Fruit fly (Drosophila melanogaster) whole organism, embryonic: ENCODE measurements around the gene CG32551.

ENCODE experiments used
- Adf1 ChIP-seq: fragments of 200-800 bp; sonication (Bioruptor generic); IDR thresholded peaks from 2 replicates; pipeline ENCODE4 v1.3.6; 2022; ENCODE audit warnings: missing biosample characterization, missing genetic modification characterization
- Atf3 ChIP-seq: fragments of 200-800 bp; sonication (Bioruptor generic); optimal IDR thresholded peaks from 3 replicates; lab custom pipeline; 2016; ENCODE audit warnings: missing biosample characterization, missing genetic modification characterization
- Awh ChIP-seq: fragments of 200-800 bp; sonication (Bioruptor generic); IDR thresholded peaks from 2 replicates; pipeline ENCODE4, ENCODE4 v1.3.6; 2022; ENCODE audit warnings: missing biosample characterization, missing genetic modification characterization
- Bdp1 ChIP-seq: fragments of 200-800 bp; sonication (Bioruptor generic); optimal IDR thresholded peaks from 3 replicates; lab custom pipeline; 2016; ENCODE audit warnings: missing biosample characterization, missing genetic modification characterization
- Blimp-1 ChIP-seq: fragments of 200-800 bp; sonication (Bioruptor generic); optimal IDR thresholded peaks from 3 replicates; lab custom pipeline; 2018; ENCODE audit warnings: missing biosample characterization, missing genetic modification characterization, mild to moderate bottlenecking, moderate library complexity, missing genetic modification reagents
- CG10274 ChIP-seq: fragments of 200-800 bp; sonication (Bioruptor generic); optimal IDR thresholded peaks from 3 replicates; lab custom pipeline; 2017; ENCODE audit warnings: missing biosample characterization, mild to moderate bottlenecking, missing genetic modification characterization
- CG11085 ChIP-seq: fragments of 200-800 bp; sonication (Bioruptor generic); IDR thresholded peaks from 2 replicates; pipeline ENCODE4 v1.3.6; 2022; ENCODE audit warnings: missing biosample characterization, missing genetic modification characterization
- CG12071 ChIP-seq: fragments of 200-800 bp; sonication (Bioruptor generic); optimal IDR thresholded peaks from 3 replicates; lab custom pipeline; 2018; ENCODE audit warnings: missing biosample characterization, mild to moderate bottlenecking, missing genetic modification characterization
- CG13287 ChIP-seq: fragments of 200-800 bp; sonication (Bioruptor generic); IDR thresholded peaks from 2 replicates; pipeline ENCODE4 v1.3.6; 2022; ENCODE audit warnings: missing biosample characterization, missing genetic modification characterization; ENCODE audit not compliant: partially characterized antibody
- CG13296 ChIP-seq: fragments of 200-800 bp; sonication (Bioruptor generic); optimal IDR thresholded peaks from 3 replicates; lab custom pipeline; 2018; ENCODE audit warnings: missing biosample characterization, mild to moderate bottlenecking, missing genetic modification characterization
- CG15073 ChIP-seq: fragments of 200-800 bp; sonication (Bioruptor generic); optimal IDR thresholded peaks from 2 replicates; lab custom pipeline; 2016; ENCODE audit warnings: missing biosample characterization, missing genetic modification characterization
- CG15269 ChIP-seq: fragments of 200-800 bp; sonication (Bioruptor generic); optimal IDR thresholded peaks from 2 replicates; lab custom pipeline; 2018; ENCODE audit warnings: missing biosample characterization, mild to moderate bottlenecking, missing genetic modification characterization, moderate library complexity
- CG18599 ChIP-seq: fragments of 200-800 bp; sonication (Bioruptor generic); optimal IDR thresholded peaks from 3 replicates; lab custom pipeline; 2017; ENCODE audit warnings: missing biosample characterization, missing genetic modification characterization, mild to moderate bottlenecking, moderate library complexity, missing genetic modification reagents
- CG18764 ChIP-seq: fragments of 200-800 bp; sonication (Bioruptor generic); optimal IDR thresholded peaks from 3 replicates; lab custom pipeline; 2016; ENCODE audit warnings: missing biosample characterization, missing genetic modification characterization
- CG3726 ChIP-seq: fragments of 200-800 bp; sonication (Bioruptor generic); IDR thresholded peaks from 3 replicates; pipeline ENCODE4, ENCODE4 v1.3.6; 2022; ENCODE audit warnings: missing biosample characterization, missing genetic modification characterization
- CG4404 ChIP-seq: fragments of 200-800 bp; sonication (Bioruptor generic); IDR thresholded peaks from 2 replicates; pipeline ENCODE4 v1.3.6; 2022; ENCODE audit warnings: missing biosample characterization, missing genetic modification characterization
- CG6689 ChIP-seq: fragments of 200-800 bp; sonication (Bioruptor generic); IDR thresholded peaks from 2 replicates; pipeline ENCODE4 v1.3.6; 2022; ENCODE audit warnings: missing biosample characterization, missing genetic modification characterization
- CG8924 ChIP-seq: fragments of 200-800 bp; optimal IDR thresholded peaks from 3 replicates; lab custom pipeline; 2019; ENCODE audit warnings: missing biosample characterization, mild to moderate bottlenecking, missing genetic modification characterization, moderate library complexity
- CG9876 ChIP-seq: fragments of 200-800 bp; sonication (Bioruptor generic); optimal IDR thresholded peaks from 2 replicates; lab custom pipeline; 2016; ENCODE audit warnings: missing biosample characterization, missing genetic modification characterization
- CG9932 ChIP-seq: fragments of 200-800 bp; sonication (Bioruptor generic); IDR thresholded peaks from 2 replicates; pipeline ENCODE4 v1.3.6; 2022; ENCODE audit warnings: missing biosample characterization, missing genetic modification characterization
- Dip2 ChIP-seq: fragments of 200-800 bp; sonication (Bioruptor generic); IDR thresholded peaks from 2 replicates; pipeline ENCODE4 v1.3.6; 2022; ENCODE audit warnings: missing biosample characterization, missing genetic modification characterization
- Dip3 ChIP-seq: fragments of 200-800 bp; sonication (Bioruptor generic); optimal IDR thresholded peaks from 3 replicates; lab custom pipeline; 2016; ENCODE audit warnings: missing biosample characterization, missing genetic modification characterization
- GATAe ChIP-seq: fragments of 200-800 bp; sonication (Bioruptor generic); conservative IDR thresholded peaks from 2 replicates; pipeline ENCODE4 v1.3.6; 2022; ENCODE audit warnings: missing biosample characterization, missing genetic modification characterization
- Lhr ChIP-seq: fragments of 200-800 bp; sonication (Bioruptor generic); optimal IDR thresholded peaks from 3 replicates; lab custom pipeline; 2017; ENCODE audit warnings: mild to moderate bottlenecking, missing biosample characterization, missing genetic modification reagents, missing genetic modification characterization
- Mad ChIP-seq: fragments of 200-800 bp; sonication (Bioruptor generic); optimal IDR thresholded peaks from 2 replicates; lab custom pipeline; 2016; ENCODE audit warnings: missing biosample characterization, missing genetic modification characterization
- Med ChIP-seq: fragments of 200-800 bp; sonication (Bioruptor generic); peaks from one replicate; lab custom pipeline; 2016; ENCODE audit warnings: missing biosample characterization, missing genetic modification characterization, mild to moderate bottlenecking, inconsistent platforms, moderate library complexity
- Neu2 ChIP-seq: fragments of 200-800 bp; sonication (Bioruptor generic); optimal IDR thresholded peaks from 3 replicates; lab custom pipeline; 2016; ENCODE audit warnings: missing biosample characterization, missing genetic modification characterization, borderline replicate concordance
- Nf-YB ChIP-seq: fragments of 200-800 bp; sonication (Bioruptor generic); optimal IDR thresholded peaks from 3 replicates; lab custom pipeline; 2019; ENCODE audit warnings: missing biosample characterization, mild to moderate bottlenecking, missing genetic modification characterization, moderate library complexity
- Opbp ChIP-seq: fragments of 200-800 bp; sonication (Bioruptor generic); IDR thresholded peaks from 3 replicates; pipeline ENCODE4 v1.3.6; 2022; ENCODE audit warnings: missing biosample characterization, missing genetic modification characterization; ENCODE audit not compliant: partially characterized antibody
- Ptx1 ChIP-seq: fragments of 200-800 bp; sonication (Bioruptor generic); IDR thresholded peaks from 2 replicates; pipeline ENCODE4 v1.3.6; 2022; ENCODE audit warnings: missing biosample characterization, missing genetic modification characterization
- Side ChIP-seq: fragments of 200-800 bp; sonication (Bioruptor generic); optimal IDR thresholded peaks from 2 replicates; lab custom pipeline; 2016; ENCODE audit warnings: missing biosample characterization, missing genetic modification characterization
- aop ChIP-seq: fragments of 200-800 bp; sonication (Bioruptor generic); IDR thresholded peaks from 2 replicates; pipeline ENCODE4 v1.3.6; 2022; ENCODE audit warnings: missing biosample characterization, missing genetic modification characterization
- corto ChIP-seq: fragments of 200-800 bp; sonication (Bioruptor generic); optimal IDR thresholded peaks from 2 replicates; lab custom pipeline; 2016; ENCODE audit warnings: missing biosample characterization, mild to moderate bottlenecking, missing genetic modification characterization, moderate library complexity
- crp ChIP-seq, 2 experiments: fragments of 200-800 bp; sonication (Bioruptor generic); optimal IDR thresholded peaks; 2 replicates in 1 of 2; 3 replicates in 1 of 2; lab custom pipeline; 2017; ENCODE audit warnings: missing biosample characterization in 2 of 2, missing genetic modification characterization in 2 of 2, mild to moderate bottlenecking in 1 of 2, moderate library complexity in 1 of 2
- dimm ChIP-seq: fragments of 200-800 bp; sonication (Bioruptor generic); IDR thresholded peaks from 2 replicates; pipeline ENCODE4 v1.3.6; 2022; ENCODE audit warnings: missing biosample characterization, missing genetic modification characterization
- ftz-f1 ChIP-seq: fragments of 200-800 bp; sonication (Bioruptor generic); optimal IDR thresholded peaks from 2 replicates; lab custom pipeline; 2016; ENCODE audit warnings: missing biosample characterization, missing genetic modification characterization
- gsb-n ChIP-seq: fragments of 200-800 bp; sonication (Bioruptor generic); optimal IDR thresholded peaks from 3 replicates; lab custom pipeline; 2018; ENCODE audit warnings: missing biosample characterization, mild to moderate bottlenecking, missing genetic modification characterization
- oc ChIP-seq: fragments of 200-800 bp; sonication (Bioruptor generic); optimal IDR thresholded peaks from 2 replicates; lab custom pipeline; 2018; ENCODE audit warnings: missing biosample characterization, mild to moderate bottlenecking, missing genetic modification characterization, moderate library complexity
- prd ChIP-seq, 3 experiments: fragments of >200 bp in 2 of 3; fragments of 200-800 bp in 1 of 3; sonication (Bioruptor generic) in 1 of 3; optimal IDR thresholded peaks in 2 of 3; IDR thresholded peaks in 1 of 3; 2 replicates in 2 of 3; 3 replicates in 1 of 3; pipeline versions ENCODE4 v1.3.6 to Lab custom; 2017 to 2022; ENCODE audit warnings: missing biosample characterization in 1 of 3, missing genetic modification characterization in 1 of 3
- repo ChIP-seq: fragments of 200-800 bp; sonication (Bioruptor generic); optimal IDR thresholded peaks from 2 replicates; lab custom pipeline; 2016; ENCODE audit warnings: missing biosample characterization, missing genetic modification characterization
- sens-2 ChIP-seq: fragments of 200-800 bp; sonication (Bioruptor generic); IDR thresholded peaks from 2 replicates; pipeline ENCODE4 v1.3.6; 2022; ENCODE audit warnings: missing biosample characterization, missing genetic modification characterization
- sna ChIP-seq: fragments of 200-800 bp; sonication (Bioruptor generic); IDR thresholded peaks from 2 replicates; pipeline ENCODE4 v1.3.6; 2022; ENCODE audit warnings: missing biosample characterization, missing genetic modification characterization; ENCODE audit not compliant: partially characterized antibody
- sr ChIP-seq: fragments of 200-800 bp; sonication (Bioruptor generic); IDR thresholded peaks from 3 replicates; pipeline ENCODE4 v1.3.6; 2022; ENCODE audit warnings: missing biosample characterization, missing genetic modification characterization
- stwl ChIP-seq: fragments of 200-800 bp; sonication (Bioruptor generic); optimal IDR thresholded peaks from 3 replicates; lab custom pipeline; 2018; ENCODE audit warnings: missing biosample characterization, mild to moderate bottlenecking, missing genetic modification characterization, moderate library complexity
- sug ChIP-seq: fragments of 200-800 bp; optimal IDR thresholded peaks from 2 replicates; lab custom pipeline; 2019; ENCODE audit warnings: missing biosample characterization, mild to moderate bottlenecking, missing genetic modification characterization, moderate library complexity
- tna ChIP-seq: fragments of 200-800 bp; sonication (Bioruptor generic); IDR thresholded peaks from 2 replicates; pipeline ENCODE4 v1.3.6; 2022; ENCODE audit warnings: missing biosample characterization, missing genetic modification characterization; ENCODE audit not compliant: partially characterized antibody
- vnd ChIP-seq: fragments of 200-800 bp; sonication (Bioruptor generic); IDR thresholded peaks from 3 replicates; pipeline ENCODE4 v1.3.6; 2022; ENCODE audit warnings: missing biosample characterization, missing genetic modification characterization; ENCODE audit not compliant: partially characterized antibody
- vvl ChIP-seq: fragments of 200-800 bp; sonication (Bioruptor generic); IDR thresholded peaks from 2 replicates; pipeline ENCODE4 v1.3.6; 2022; ENCODE audit warnings: missing biosample characterization, missing genetic modification characterization
- wdn ChIP-seq: fragments of 200-800 bp; sonication (Bioruptor generic); IDR thresholded peaks from 2 replicates; pipeline ENCODE4 v1.3.6; 2022; ENCODE audit warnings: missing biosample characterization, missing genetic modification characterization
- zen2 ChIP-seq: fragments of 200-800 bp; sonication (Bioruptor generic); IDR thresholded peaks from 3 replicates; pipeline ENCODE4 v1.3.6; 2022; ENCODE audit warnings: missing biosample characterization, missing genetic modification characterization; ENCODE audit not compliant: partially characterized antibody

The CG32551 gene

dm6 chrX:18404150-18404631 is 34.5 kb upstream of the CG32551 start (continued):
- TF ChIP-seq CG4404 (GFP tag; lab: Robert Waterston, UW) (no peak), oc (tag; lab: Kevin White, UChicago) (no peak), CG3726 (GFP tag; lab: Robert Waterston, UW) (no peak), stwl (tag; lab: Kevin White, UChicago) (no peak), sna (GFP tag; lab: Robert Waterston, UW) (no peak), sug (peak; percentile 18), vvl (no peak), crp (GFP tag; optimal IDR thresholded peaks at IDR 0.05; lab: Kevin White, UChicago) (peak in 1 of 2 experiments; percentile 11), vnd (GFP tag; lab: Robert Waterston, UW) (no peak), aop (GFP tag; lab: Robert Waterston, UW) (0 out of 2 replicates have a peak, but pooled peaks have one; percentile 11), sr (GFP tag; lab: Robert Waterston, UW) (no peak), Awh (peak; percentile 37; the same call in 1 of the 2 replicates), CG13287 (GFP tag; lab: Robert Waterston, UW) (peak; percentile 25; the same call in 1 of the 2 replicates), CG9932 (no peak), dimm (GFP tag; lab: Robert Waterston, UW) (no peak), Blimp-1 (GFP tag; lab: Kevin White, UChicago) (no peak), gsb-n (tag; lab: Kevin White, UChicago) (no peak), GATAe (GFP tag; lab: Robert Waterston, UW) (peak; percentile 72), wdn (GFP tag; lab: Robert Waterston, UW) (no peak), Ptx1 (no peak), CG18599 (no peak), Nf-YB (GFP tag; lab: Kevin White, UChicago) (no peak), Dip3 (GFP tag; lab: Kevin White, UChicago) (no peak), Adf1 (GFP tag; lab: Robert Waterston, UW) (peak; percentile 80; the same call in 1 of the 2 replicates), CG15269 (tag; lab: Kevin White, UChicago) (no peak), CG12071 (GFP tag; lab: Kevin White, UChicago) (no peak), CG18764 (GFP tag; lab: Kevin White, UChicago) (no peak), ftz-f1 (GFP tag; lab: Kevin White, UChicago) (peak; percentile 34), Med (GFP tag; lab: Kevin White, UChicago) (peak; percentile 22), CG10274 (GFP tag; lab: Kevin White, UChicago) (no peak), Lhr (GFP tag; lab: Kevin White, UChicago) (no peak), tna (GFP tag; lab: Robert Waterston, UW) (no peak), Mad (no peak), CG13296 (GFP tag; lab: Kevin White, UChicago) (no peak), CG9876 (no peak)

DNA sequence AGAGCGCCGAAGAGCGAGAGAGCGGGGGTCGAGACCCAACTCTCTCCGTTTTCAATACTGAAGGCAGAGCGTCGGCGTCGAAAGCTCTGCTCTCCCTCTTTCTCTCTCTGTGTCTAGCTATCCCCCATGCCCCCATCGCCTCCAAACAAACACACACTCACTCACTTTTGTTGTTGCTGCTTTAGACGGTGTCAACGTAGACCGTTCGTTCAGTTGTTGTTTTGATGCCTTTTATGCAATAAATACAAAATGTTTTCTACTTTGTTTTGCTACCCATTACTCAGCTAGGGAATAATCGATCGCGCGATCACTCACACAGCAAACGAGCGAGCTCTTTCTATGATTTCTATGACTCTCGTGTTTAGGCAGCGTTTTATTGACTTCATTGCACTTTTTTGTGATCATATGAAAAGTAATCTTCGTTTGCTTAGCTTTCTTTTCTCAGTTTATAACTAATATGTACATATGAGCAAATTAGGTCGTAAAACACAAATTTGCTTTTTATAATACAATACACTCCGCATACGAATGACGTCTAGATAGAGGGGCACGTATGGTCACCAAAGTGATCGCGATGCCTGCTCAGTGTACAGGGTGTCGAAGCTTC is 33.9 kb upstream of the CG32551 start:
- TF ChIP-seq Neu2 (GFP tag; lab: Kevin White, UChicago) (no peak), CG15073 (no peak), Bdp1 (GFP tag; lab: Kevin White, UChicago) (no peak), repo (GFP tag; lab: Kevin White, UChicago) (no peak), sens-2 (GFP tag; lab: Robert Waterston, UW) (no peak), Awh (no peak), Opbp (GFP tag; lab: Robert Waterston, UW) (no peak), corto (GFP tag; lab: Kevin White, UChicago) (no peak), CG11085 (GFP tag; lab: Robert Waterston, UW) (no peak), Atf3 (GFP tag; lab: Kevin White, UChicago) (no peak), CG8924 (tag; lab: Kevin White, UChicago) (no peak), prd (optimal IDR thresholded peaks at IDR 0.05; lab: Kevin White, UChicago) (no peak), prd (GFP tag; IDR thresholded peaks at IDR 0.05; lab: Robert Waterston, UW) (no peak; the same call in 2 of the 3 replicates), CG6689 (no peak), zen2 (GFP tag; lab: Robert Waterston, UW) (peak; percentile 76; the same call in 2 of the 3 replicates), Side (GFP tag; lab: Kevin White, UChicago) (no peak), Dip2 (GFP tag; lab: Robert Waterston, UW) (no peak)
